Worm (Caenorhabditis elegans) whole organism, late embryonic: ENCODE results near the gene R10E4.9.
A peak's percentile ranks its signal among the peaks of the same experiment; 100 is the strongest.

Experiments
- C38D4.7 ChIP-seq: fragments of 200-800 bp; sonication (Bioruptor generic); optimal IDR thresholded peaks from 2 replicates; lab custom pipeline; 2018; ENCODE audit warnings: mild to moderate bottlenecking, missing genetic modification characterization, moderate library complexity, missing compliant biosample characterization
- K09A11.1 ChIP-seq: sonication (generic microtip); optimal IDR thresholded peaks from 2 replicates; lab custom pipeline; 2017; ENCODE audit warnings: antibody characterized with exemption, mild to moderate bottlenecking, missing genetic modification characterization, missing compliant biosample characterization; ENCODE audit not compliant: insufficient read depth
- T23F11.4 ChIP-seq: fragments of 200-800 bp; sonication (Bioruptor generic); optimal IDR thresholded peaks from 2 replicates; lab custom pipeline; 2018; ENCODE audit warnings: mild to moderate bottlenecking, missing genetic modification characterization, missing compliant biosample characterization
- Y22D7AL.16 ChIP-seq: sonication (generic microtip); optimal IDR thresholded peaks from 2 replicates; lab custom pipeline; 2016; ENCODE audit warnings: missing genetic modification characterization, missing compliant biosample characterization
- ama-1 ChIP-seq: fragments of 150-350 bp; optimal IDR thresholded peaks from 2 replicates; lab custom pipeline; 2014
- ceh-14 ChIP-seq: sonication (generic microtip); optimal IDR thresholded peaks from 2 replicates; lab custom pipeline; 2016; ENCODE audit warnings: missing genotype, missing genetic modification characterization, missing compliant biosample characterization
- ceh-18 ChIP-seq: sonication (generic microtip); optimal IDR thresholded peaks from 2 replicates; lab custom pipeline; 2016; ENCODE audit warnings: missing genetic modification characterization, missing compliant biosample characterization
- ceh-19 ChIP-seq: fragments of 200-800 bp; sonication (Bioruptor generic); optimal IDR thresholded peaks from 2 replicates; lab custom pipeline; 2018; ENCODE audit warnings: mild to moderate bottlenecking, missing genetic modification characterization, missing compliant biosample characterization
- ceh-24 ChIP-seq: sonication (generic microtip); optimal IDR thresholded peaks from 2 replicates; lab custom pipeline; 2016; ENCODE audit warnings: mild to moderate bottlenecking, missing genetic modification characterization, missing compliant biosample characterization
- ceh-30 ChIP-seq: fragments of 150-350 bp; optimal IDR thresholded peaks from 2 replicates; lab custom pipeline; 2014; ENCODE audit warnings: missing biosample characterization, missing genetic modification characterization
- ceh-48 ChIP-seq: sonication (generic microtip); optimal IDR thresholded peaks from 2 replicates; lab custom pipeline; 2016; ENCODE audit warnings: missing genetic modification characterization, inconsistent platforms, missing compliant biosample characterization
- che-1 ChIP-seq: sonication (generic microtip); optimal IDR thresholded peaks from 2 replicates; lab custom pipeline; 2016; ENCODE audit warnings: mild to moderate bottlenecking, missing genetic modification characterization, missing compliant biosample characterization
- dve-1 ChIP-seq: sonication (generic microtip); optimal IDR thresholded peaks from 2 replicates; lab custom pipeline; 2017; ENCODE audit warnings: antibody characterized with exemption, mild to moderate bottlenecking, missing genetic modification characterization, missing compliant biosample characterization
- elt-2 ChIP-seq: sonication (generic microtip); optimal IDR thresholded peaks from 2 replicates; lab custom pipeline; 2016; ENCODE audit warnings: missing genetic modification reagents, missing genetic modification characterization, missing compliant biosample characterization
- ets-4 ChIP-seq: sonication (generic microtip); optimal IDR thresholded peaks from 2 replicates; lab custom pipeline; 2016; ENCODE audit warnings: missing genetic modification characterization, missing compliant biosample characterization
- eyg-1 ChIP-seq: sonication (generic microtip); optimal IDR thresholded peaks from 2 replicates; lab custom pipeline; 2016; ENCODE audit warnings: missing genotype, missing genetic modification characterization, missing compliant biosample characterization
- fax-1 ChIP-seq: sonication (generic microtip); optimal IDR thresholded peaks from 2 replicates; lab custom pipeline; 2016; ENCODE audit warnings: missing genotype, missing genetic modification characterization, missing compliant biosample characterization
- fkh-6 ChIP-seq: sonication (generic microtip); optimal IDR thresholded peaks from 2 replicates; lab custom pipeline; 2016; ENCODE audit warnings: missing genetic modification characterization, missing compliant biosample characterization
- gmeb-2 ChIP-seq: sonication (generic microtip); optimal IDR thresholded peaks from 2 replicates; lab custom pipeline; 2016; ENCODE audit warnings: missing genetic modification characterization, inconsistent platforms, missing compliant biosample characterization
- hlh-15 ChIP-seq: sonication (generic microtip); optimal IDR thresholded peaks from 2 replicates; lab custom pipeline; 2016; ENCODE audit warnings: missing genetic modification characterization, missing compliant biosample characterization
- hlh-30 ChIP-seq: sonication (generic microtip); optimal IDR thresholded peaks from 2 replicates; lab custom pipeline; 2017; ENCODE audit warnings: antibody characterized with exemption, missing genetic modification characterization, missing compliant biosample characterization; ENCODE audit not compliant: insufficient read depth
- hlh-8 ChIP-seq: sonication (generic microtip); optimal IDR thresholded peaks from 2 replicates; lab custom pipeline; 2016; ENCODE audit warnings: missing genotype, missing genetic modification characterization, missing compliant biosample characterization
- madf-2 ChIP-seq: sonication (generic microtip); optimal IDR thresholded peaks from 2 replicates; lab custom pipeline; 2017; ENCODE audit warnings: missing genetic modification characterization, missing compliant biosample characterization
- nfya-1 ChIP-seq: sonication (generic microtip); optimal IDR thresholded peaks from 2 replicates; lab custom pipeline; 2017; ENCODE audit warnings: missing genetic modification characterization, mild to moderate bottlenecking, missing compliant biosample characterization, antibody characterized with exemption, moderate library complexity
- nhr-11 ChIP-seq: fragments of 150-350 bp; optimal IDR thresholded peaks from 2 replicates; lab custom pipeline; 2014; ENCODE audit warnings: missing biosample characterization, missing genetic modification characterization
- nhr-232 ChIP-seq: sonication (generic microtip); optimal IDR thresholded peaks from 2 replicates; lab custom pipeline; 2016; ENCODE audit warnings: missing genetic modification characterization, missing compliant biosample characterization
- pat-9 ChIP-seq: fragments of 200-800 bp; sonication (Bioruptor generic); optimal IDR thresholded peaks from 2 replicates; lab custom pipeline; 2018; ENCODE audit warnings: mild to moderate bottlenecking, missing genetic modification characterization, moderate library complexity, missing compliant biosample characterization
- pqm-1 ChIP-seq: sonication (generic microtip); optimal IDR thresholded peaks from 2 replicates; lab custom pipeline; 2016; ENCODE audit warnings: missing genetic modification characterization, missing compliant biosample characterization
- pros-1 ChIP-seq: fragments of 150-350 bp; optimal IDR thresholded peaks from 2 replicates; lab custom pipeline; 2014; ENCODE audit warnings: missing biosample characterization, missing genetic modification reagents, missing genetic modification characterization
- rnt-1 ChIP-seq: sonication (generic microtip); optimal IDR thresholded peaks from 2 replicates; lab custom pipeline; 2016; ENCODE audit warnings: missing genetic modification characterization, missing compliant biosample characterization
- sox-2 ChIP-seq: fragments of 200-800 bp; sonication (Bioruptor generic); IDR thresholded peaks from 2 replicates; pipeline ENCODE4 v1.3.6; 2022; ENCODE audit warnings: missing genetic modification reagents, missing genetic modification characterization, missing compliant biosample characterization
- tbx-2 ChIP-seq: sonication (generic microtip); optimal IDR thresholded peaks from 2 replicates; lab custom pipeline; 2016; ENCODE audit warnings: missing genetic modification characterization, missing compliant biosample characterization
- ttx-3 ChIP-seq: sonication (generic microtip); optimal IDR thresholded peaks from 2 replicates; lab custom pipeline; 2016; ENCODE audit warnings: missing genetic modification reagents, missing genetic modification characterization, missing compliant biosample characterization
- unc-3 ChIP-seq, 2 experiments: fragments of 200-800 bp in 1 of 2; sonication (Bioruptor generic) in 1 of 2; sonication (generic microtip) in 1 of 2; conservative IDR thresholded peaks in 1 of 2; optimal IDR thresholded peaks in 1 of 2; 2 replicates each; pipeline versions ENCODE4 v1.3.6 to Lab custom; 2016 to 2022; ENCODE audit warnings: missing compliant biosample characterization in 2 of 2, missing genetic modification characterization in 2 of 2, missing genetic modification reagents in 1 of 2
- unc-42 ChIP-seq: sonication (generic microtip); optimal IDR thresholded peaks from 2 replicates; lab custom pipeline; 2016; ENCODE audit warnings: missing genotype, missing genetic modification characterization, missing compliant biosample characterization
- ztf-16 ChIP-seq: sonication (generic microtip); optimal IDR thresholded peaks from 2 replicates; lab custom pipeline; 2017; ENCODE audit warnings: missing genetic modification characterization, missing compliant biosample characterization

The R10E4.9 gene

DNA sequence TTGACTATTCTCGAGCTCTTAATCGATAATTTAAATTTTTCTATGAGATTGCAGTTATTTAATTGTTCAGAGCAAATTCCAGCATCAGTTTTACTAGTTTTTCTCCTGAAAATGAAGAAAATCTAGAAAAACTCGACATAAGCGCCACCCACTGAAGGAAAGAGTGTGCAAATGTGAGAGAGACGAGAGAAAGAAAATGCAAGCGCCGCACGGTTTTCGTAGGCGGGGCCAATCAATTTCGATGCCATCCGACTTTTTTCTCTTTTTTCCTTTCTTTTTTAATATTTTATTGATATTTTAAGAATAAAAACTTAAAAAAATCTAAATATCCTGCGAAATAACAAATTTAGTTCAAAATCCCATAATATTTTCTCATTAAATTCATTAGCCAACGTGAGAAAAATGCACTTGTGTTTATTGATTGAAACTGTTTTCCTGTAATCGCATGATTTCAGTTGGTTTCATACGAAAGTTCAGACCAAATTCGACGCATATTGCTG is 30.4 kb upstream of the R10E4.9 start, which contains the start of gene cdk-12:
TSS of gene cdk-12 (plus strand) at position 450 of the 500 bp plus-strand sequence.
- no peak for TF ChIP-seq fkh-6 (tag; lab: Kevin White, UChicago)
- TF ChIP-seq nfya-1, result peak; percentile 33
- peak; percentile 26 for TF ChIP-seq tbx-2 (tag; lab: Kevin White, UChicago)

DNA sequence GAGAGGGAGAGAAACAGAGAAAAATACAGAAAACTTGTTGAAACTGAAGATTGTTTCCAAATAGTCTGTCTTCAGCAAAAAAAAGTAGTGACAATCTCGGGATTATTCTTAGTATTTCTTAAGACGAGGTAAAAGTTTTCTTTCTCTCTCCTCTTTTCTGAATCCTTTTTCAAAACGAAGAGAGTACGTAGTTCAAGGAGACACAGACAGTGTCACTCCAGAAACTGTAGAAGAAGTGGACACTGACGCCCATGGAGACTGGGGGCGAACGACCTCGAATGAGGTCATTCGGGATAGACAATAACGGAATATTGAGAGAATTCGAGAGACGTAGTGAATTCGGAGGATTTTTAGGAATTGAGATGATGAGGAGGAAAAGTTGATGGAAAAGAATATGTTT is 28.8 kb upstream of the R10E4.9 start, which contains the start of gene gly-6:
TSS of gene gly-6 (minus strand) at position 245 of the 400 bp plus-strand sequence.
- no peak for TF ChIP-seq pat-9 (tag; lab: Kevin White, UChicago)
- TF ChIP-seq nhr-11, result no peak
- TF ChIP-seq fax-1 (tag; lab: Kevin White, UChicago), result no peak
- no peak for TF ChIP-seq eyg-1 (tag; lab: Kevin White, UChicago)
- TF ChIP-seq ceh-24 (tag; lab: Kevin White, UChicago), result no peak
- TF ChIP-seq ama-1 (lab: Kevin White, UChicago), result no peak
- TF ChIP-seq ceh-30 (tag; lab: Kevin White, UChicago), result no peak
- TF ChIP-seq unc-3 (GFP tag; conservative IDR thresholded peaks at IDR 0.05; lab: Robert Waterston, UW), result no peak
- no peak for TF ChIP-seq unc-3 (tag; optimal IDR thresholded peaks at IDR 0.05; lab: Kevin White, UChicago)
- no peak for TF ChIP-seq tbx-2 (tag; lab: Kevin White, UChicago)
- TF ChIP-seq, all 69 proteins: peak for 0

DNA sequence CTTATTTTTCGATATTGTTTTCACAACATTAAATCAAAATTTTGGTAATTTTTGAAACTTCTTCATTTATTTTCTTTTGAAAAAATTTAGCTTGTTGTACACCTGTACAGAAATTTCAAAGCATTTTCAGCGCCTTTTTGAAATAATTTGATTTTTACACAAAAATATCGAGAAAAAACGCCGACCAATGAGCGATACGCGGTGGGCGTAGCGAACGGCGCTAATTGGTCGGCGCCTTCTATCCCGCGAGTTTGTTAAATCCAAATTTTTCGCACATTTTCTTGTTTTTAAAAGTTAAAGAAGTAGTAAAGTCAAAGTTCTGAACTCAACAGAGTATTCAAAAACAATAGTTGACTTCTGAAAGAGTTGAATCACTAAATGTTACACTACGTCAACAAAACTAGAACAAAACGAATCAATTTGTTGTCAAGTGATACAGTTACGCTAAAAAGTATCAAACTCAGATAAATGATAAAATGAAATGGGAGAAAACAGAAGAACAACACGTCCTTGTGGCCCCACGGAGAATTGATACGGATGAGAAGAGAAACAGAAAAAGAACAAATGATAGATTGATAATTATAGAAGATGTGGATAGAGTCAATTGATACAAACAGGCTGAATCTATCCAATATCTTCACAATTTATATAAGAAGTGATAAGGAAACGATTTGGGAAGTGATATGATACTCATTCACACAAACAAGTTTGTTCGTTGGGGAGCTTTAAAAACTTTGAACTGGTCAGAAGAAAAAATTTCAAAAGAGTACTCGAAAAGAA is 26.2 kb upstream of the R10E4.9 start:
- TF ChIP-seq madf-2 (tag; lab: Kevin White, UChicago) (no peak), nfya-1 (peak; percentile 83)
- TF ChIP-seq, all 69 proteins: peak for 1

DNA sequence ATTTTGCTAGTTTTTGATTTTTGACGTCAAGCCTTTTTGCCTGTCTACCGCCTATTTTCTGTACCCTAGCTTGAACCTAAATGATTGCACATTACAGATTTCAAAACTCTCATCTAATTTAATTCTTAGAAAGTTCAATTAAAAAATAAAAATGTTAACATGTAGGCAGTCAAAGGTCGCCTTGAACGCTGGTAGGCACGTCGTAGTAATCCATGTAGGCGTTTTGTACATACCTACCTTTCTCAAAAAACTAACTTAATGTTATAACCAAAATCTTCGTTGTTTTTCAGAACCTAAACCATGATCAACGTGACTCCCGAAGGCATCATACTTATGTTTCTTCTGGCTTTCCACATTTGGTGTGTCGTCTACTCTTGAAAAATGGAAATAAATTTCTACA is 21.7 kb upstream of the R10E4.9 start, which contains the start of gene H38K22.9:
TSS of gene H38K22.9 (plus strand) at position 301 of the 400 bp plus-strand sequence.
- TF ChIP-seq dve-1 (tag; lab: Kevin White, UChicago) (no peak), che-1 (tag; lab: Kevin White, UChicago) (no peak), elt-2 (tag; lab: Kevin White, UChicago) (no peak), C38D4.7 (no peak), K09A11.1 (no peak), hlh-30 (tag; lab: Kevin White, UChicago) (no peak), pqm-1 (no peak)

DNA sequence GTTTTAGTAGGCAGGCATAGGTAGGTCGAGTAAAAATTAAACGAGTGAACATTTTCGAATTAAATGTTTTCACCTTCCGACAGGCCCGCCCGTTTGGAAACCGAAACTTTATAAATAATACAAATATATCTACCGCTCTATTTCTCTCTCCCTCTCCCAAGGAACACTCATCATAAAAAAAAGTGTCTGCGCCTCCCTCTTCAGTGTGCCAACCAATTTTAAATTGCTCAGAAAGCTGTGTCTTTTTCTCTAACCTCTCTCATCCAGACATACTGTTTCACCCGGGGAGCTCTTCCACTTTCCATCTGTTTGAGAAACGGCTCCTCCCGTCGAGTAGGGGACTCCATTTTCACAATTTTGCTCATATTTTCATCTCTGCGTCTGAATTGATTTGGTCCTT is 20.9 kb upstream of the R10E4.9 start:
- no peak for TF ChIP-seq ets-4 (tag; lab: Kevin White, UChicago)
- no peak for TF ChIP-seq C38D4.7
- TF ChIP-seq ztf-16 (tag; lab: Kevin White, UChicago), result no peak
- no peak for TF ChIP-seq sox-2 (GFP tag; lab: Robert Waterston, UW)
- TF ChIP-seq ceh-18, result peak; percentile 22
- peak; percentile 12 for TF ChIP-seq ceh-14 (tag; lab: Kevin White, UChicago)
- no peak for TF ChIP-seq hlh-8 (tag; lab: Kevin White, UChicago)
- peak; percentile 21 for TF ChIP-seq unc-42 (tag; lab: Kevin White, UChicago)
- TF ChIP-seq gmeb-2 (tag; lab: Kevin White, UChicago), result no peak
- TF ChIP-seq Y22D7AL.16 (tag; lab: Kevin White, UChicago), result no peak
- TF ChIP-seq nfya-1, result peak; percentile 8
- no peak for TF ChIP-seq rnt-1 (tag; lab: Kevin White, UChicago)

DNA sequence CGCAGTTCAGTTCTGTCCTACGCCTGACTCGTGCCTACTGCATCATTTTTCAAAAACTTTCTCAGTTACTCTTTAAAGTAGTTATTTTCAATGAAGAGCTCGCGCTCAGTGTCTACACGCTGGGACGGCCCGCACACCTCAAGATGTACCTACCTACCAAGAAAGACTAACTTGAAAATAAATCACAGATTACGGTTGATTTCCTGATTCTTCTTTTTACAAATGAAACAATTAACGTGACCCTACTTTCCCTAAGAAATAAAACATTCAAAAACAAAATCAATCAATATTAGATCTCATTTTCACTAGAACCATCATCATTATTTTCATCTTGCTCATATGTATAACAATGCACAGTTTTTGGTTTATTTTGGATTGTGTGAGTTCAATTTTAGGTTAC is 19.2 kb upstream of the R10E4.9 start, which contains the start of gene H38K22.7:
TSS of gene H38K22.7 (plus strand) at position 301 of the 400 bp plus-strand sequence.
- no peak for TF ChIP-seq hlh-15 (tag; lab: Kevin White, UChicago)
- TF ChIP-seq pros-1 (tag; lab: Kevin White, UChicago), result no peak
- no peak for TF ChIP-seq Y22D7AL.16 (tag; lab: Kevin White, UChicago)
- TF ChIP-seq fax-1 (tag; lab: Kevin White, UChicago), result no peak
- TF ChIP-seq ceh-19 (GFP tag; lab: Kevin White, UChicago), result no peak
- no peak for TF ChIP-seq nhr-232 (tag; lab: Kevin White, UChicago)
- TF ChIP-seq sox-2 (GFP tag; lab: Robert Waterston, UW), result no peak
- TF ChIP-seq ceh-48 (tag; lab: Kevin White, UChicago), result no peak
- no peak for TF ChIP-seq ttx-3 (tag; lab: Kevin White, UChicago)
- TF ChIP-seq elt-2 (tag; lab: Kevin White, UChicago), result no peak
- no peak for TF ChIP-seq T23F11.4
- TF ChIP-seq nhr-11, result no peak
- TF ChIP-seq, all 69 proteins: peak for 0
